Fruit fly (Drosophila melanogaster): ENCODE results near the gene Ugt37A1.

The Ugt37A1 gene

DNA sequence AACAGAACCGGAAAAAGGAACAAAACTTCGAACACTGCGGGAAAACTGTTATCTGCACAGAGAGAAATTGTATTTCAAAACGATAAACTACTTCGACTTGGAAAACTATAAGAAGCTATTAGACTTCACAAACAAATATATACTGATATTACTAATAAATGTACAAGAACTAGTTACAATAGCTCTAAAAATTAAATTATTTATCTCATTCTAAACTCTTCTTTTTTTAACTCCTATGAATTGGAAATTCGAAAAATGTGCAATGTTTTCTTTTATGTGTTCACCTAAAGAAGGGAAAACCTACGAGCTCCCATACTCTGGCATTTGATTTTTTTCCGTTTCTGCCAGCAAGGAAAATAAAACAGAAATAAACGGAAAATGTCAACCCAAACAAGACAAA lies 27.5 kb upstream of the Ugt37A1 start (continued):
- TF ChIP-seq CG42726 (GFP tag; IDR thresholded peaks at IDR 0.05; ENCODE audit: partially characterized antibody) (no peak), CG10654 (GFP tag; optimal IDR thresholded peaks at IDR 0.05) (no peak), CG7556 (GFP tag; optimal IDR thresholded peaks at IDR 0.05) (peak; percentile 21), CG12219 (GFP tag; optimal IDR thresholded peaks at IDR 0.05) (no peak), CG11504 (tag; optimal IDR thresholded peaks at IDR 0.05) (peak; percentile 14), CG3163 (GFP tag; optimal IDR thresholded peaks at IDR 0.05) (no peak), CG2678 (tag; optimal IDR thresholded peaks at IDR 0.05) (peak; percentile 24), tio (GFP tag; optimal IDR thresholded peaks at IDR 0.05) (no peak), caup (GFP tag; optimal IDR thresholded peaks at IDR 0.05; ENCODE audit: severe bottlenecking) (no peak), CG6765 (GFP tag; optimal IDR thresholded peaks at IDR 0.05) (no peak), CG18599 (GFP tag; optimal IDR thresholded peaks at IDR 0.05) (peak; percentile 15), Fer3 (tag; optimal IDR thresholded peaks at IDR 0.05) (peak; percentile 5), Nf-YB (GFP tag; optimal IDR thresholded peaks at IDR 0.05) (no peak), dan (GFP tag; IDR thresholded peaks at IDR 0.05) (no peak), tin (GFP tag; optimal IDR thresholded peaks at IDR 0.05) (no peak), HLHmδ (GFP tag; optimal IDR thresholded peaks at IDR 0.05) (no peak), jigr1 (GFP tag; IDR thresholded peaks at IDR 0.05) (no peak), scrt (GFP tag; optimal IDR thresholded peaks at IDR 0.05) (no peak), CG13296 (GFP tag; optimal IDR thresholded peaks at IDR 0.05) (no peak), CG15269 (tag; optimal IDR thresholded peaks at IDR 0.05) (peak; percentile 0), ranshi (GFP tag; IDR thresholded peaks at IDR 0.05) (no peak), CG7839 (tag; optimal IDR thresholded peaks at IDR 0.05) (peak; percentile 28), E2f2 (GFP tag; IDR thresholded peaks at IDR 0.05) (no peak), CG2120 (GFP tag; optimal IDR thresholded peaks at IDR 0.05) (peak; percentile 33), hth (optimal IDR thresholded peaks at IDR 0.05) (no peak), Hr3 (GFP tag; optimal IDR thresholded peaks at IDR 0.05) (no peak), NK7.1 (GFP tag; optimal IDR thresholded peaks at IDR 0.05) (no peak), trh (GFP tag; optimal IDR thresholded peaks at IDR 0.05) (no peak), H2.0 (GFP tag; IDR thresholded peaks at IDR 0.05) (no peak), ase (GFP tag; IDR thresholded peaks at IDR 0.05) (no peak), CG3281 (GFP tag; optimal IDR thresholded peaks at IDR 0.05) (peak; percentile 10), CG14441 (GFP tag; IDR thresholded peaks at IDR 0.05) (no peak), row (GFP tag; IDR thresholded peaks at IDR 0.05) (peak; percentile 25; the same call in 1 of the 3 replicates), Hsf (GFP tag; optimal IDR thresholded peaks at IDR 0.05) (no peak), CG14965 (GFP tag; optimal IDR thresholded peaks at IDR 0.05; ENCODE audit: borderline replicate concordance) (no peak), CG5180 (GFP tag; optimal IDR thresholded peaks at IDR 0.05) (no peak), unc-4 (GFP tag; IDR thresholded peaks at IDR 0.05; ENCODE audit: partially characterized antibody) (no peak), Hr51 (GFP tag; optimal IDR thresholded peaks at IDR 0.05) (peak in 1 of 2 experiments; percentile 8), ato (GFP tag; IDR thresholded peaks at IDR 0.05; ENCODE audit: partially characterized antibody) (no peak), Ets65A (GFP tag) (peak; percentile 27), kni (GFP tag; optimal IDR thresholded peaks at IDR 0.05) (no peak), CG12744 (GFP tag; optimal IDR thresholded peaks at IDR 0.05) (no peak), MESR4 (GFP tag; optimal IDR thresholded peaks at IDR 0.05) (no peak), Stat92E (GFP tag; optimal IDR thresholded peaks at IDR 0.05) (no peak), CG30403 (GFP tag; optimal IDR thresholded peaks at IDR 0.05) (peak; percentile 17), CG34422 (GFP tag; IDR thresholded peaks at IDR 0.05) (no peak), CG11085 (GFP tag; IDR thresholded peaks at IDR 0.05) (no peak), dmrt99B (tag; optimal IDR thresholded peaks at IDR 0.05) (peak; percentile 28), Dp (GFP tag; optimal IDR thresholded peaks at IDR 0.05) (no peak), gcm2 (GFP tag; optimal IDR thresholded peaks at IDR 0.05) (no peak)

Measured in whole organism, embryonic.